Worm (Caenorhabditis elegans) whole organism, young adult: ENCODE results near the gene T13A10.2.

Source experiments
- F49E8.2 ChIP-seq: sonication (generic microtip); optimal IDR thresholded peaks from 3 replicates; lab custom pipeline; 2017; ENCODE audit warnings: missing genetic modification characterization, mild to moderate bottlenecking, missing compliant biosample characterization, antibody characterized with exemption, moderate library complexity; ENCODE audit not compliant: insufficient read depth
- K12H6.12 ChIP-seq: fragments of 200-800 bp; sonication (Bioruptor generic); optimal IDR thresholded peaks from 2 replicates; lab custom pipeline; 2018; ENCODE audit warnings: mild to moderate bottlenecking, missing genetic modification characterization, missing compliant biosample characterization
- T07F8.4 ChIP-seq: sonication (generic microtip); optimal IDR thresholded peaks from 2 replicates; lab custom pipeline; 2016; ENCODE audit warnings: mild to moderate bottlenecking, missing genetic modification characterization, moderate library complexity, missing compliant biosample characterization
- atf-7 ChIP-seq: sonication (generic microtip); optimal IDR thresholded peaks from 2 replicates; lab custom pipeline; 2017; ENCODE audit warnings: mild to moderate bottlenecking, missing genetic modification characterization, missing compliant biosample characterization
- ceh-40 ChIP-seq: fragments of 200-800 bp; sonication (Bioruptor generic); IDR thresholded peaks from 2 replicates; pipeline ENCODE4 v1.3.6; 2022; ENCODE audit warnings: missing genetic modification characterization, missing compliant biosample characterization
- hrde-1 ChIP-seq: sonication (generic microtip); optimal IDR thresholded peaks from 2 replicates; lab custom pipeline; 2016; ENCODE audit warnings: missing genetic modification characterization, mild to moderate bottlenecking, missing compliant biosample characterization, moderate library complexity, missing genotype, missing genetic modification reagents, borderline replicate concordance
- lin-54 ChIP-seq: fragments of 200-800 bp; sonication (Bioruptor generic); optimal IDR thresholded peaks from 2 replicates; lab custom pipeline; 2018; ENCODE audit warnings: mild to moderate bottlenecking, missing genetic modification characterization, missing compliant biosample characterization
- pha-4 ChIP-seq: fragments of 150-350 bp; sonication (generic microtip); optimal IDR thresholded peaks from 2 replicates; lab custom pipeline; 2014; ENCODE audit warnings: missing biosample characterization, missing genetic modification reagents, missing genetic modification characterization
- ztf-22 ChIP-seq: fragments of 200-800 bp; sonication (Bioruptor generic); optimal IDR thresholded peaks from 2 replicates; lab custom pipeline; 2018; ENCODE audit warnings: mild to moderate bottlenecking, missing genetic modification characterization, moderate library complexity, missing compliant biosample characterization

DNA sequence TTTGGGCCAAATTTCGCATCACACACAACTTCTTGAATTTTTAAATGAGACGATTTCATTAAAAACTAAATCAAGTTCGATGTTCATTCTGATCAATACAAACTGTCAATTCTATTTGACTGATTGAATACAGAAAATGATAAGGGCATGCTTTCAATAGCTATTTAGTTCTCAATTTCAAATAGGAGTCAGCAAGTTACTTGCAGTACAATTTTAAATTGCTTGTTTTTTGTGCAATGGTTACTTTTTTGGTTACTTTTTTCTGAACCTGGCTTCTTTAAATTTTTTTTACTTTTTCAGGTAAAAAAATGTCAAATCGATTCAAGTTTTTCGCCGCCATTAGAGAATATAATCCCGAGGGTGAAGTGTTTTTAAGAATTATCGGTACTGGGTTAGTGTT is 28.0 kb upstream of the T13A10.2 start, which contains the start of gene C49A9.2:
- no peak for TF ChIP-seq ztf-22
- TF ChIP-seq hrde-1: no peak
- no peak for TF ChIP-seq ceh-40 (GFP tag; lab: Robert Waterston, UW)
- TF ChIP-seq pha-4: no peak
- TF ChIP-seq K12H6.12: no peak
- TF ChIP-seq F49E8.2 (tag; lab: Kevin White, UChicago): no peak
- TF ChIP-seq T07F8.4 (tag; lab: Kevin White, UChicago): no peak
- no peak for TF ChIP-seq atf-7 (tag; lab: Kevin White, UChicago)
- no peak for TF ChIP-seq lin-54 (GFP tag; lab: Kevin White, UChicago)
